Fruit fly (Drosophila melanogaster) whole organism, embryonic: Measurements from ENCODE around the gene slf.

Experiments used
- Asciz ChIP-seq: fragments of 200-800 bp; sonication (Bioruptor generic); optimal IDR thresholded peaks from 2 replicates; lab custom pipeline; 2017; ENCODE audit warnings: missing biosample characterization, mild to moderate bottlenecking, missing genetic modification characterization, missing genetic modification reagents
- CG10543 ChIP-seq: fragments of 200-800 bp; sonication (Bioruptor generic); optimal IDR thresholded peaks from 3 replicates; lab custom pipeline; 2017; ENCODE audit warnings: missing biosample characterization, mild to moderate bottlenecking, missing genetic modification characterization, moderate library complexity
- CG10565 ChIP-seq: fragments of 200-800 bp; sonication (Bioruptor generic); optimal IDR thresholded peaks from 3 replicates; lab custom pipeline; 2016; ENCODE audit warnings: missing biosample characterization, mild to moderate bottlenecking, missing genetic modification characterization
- CG11723 ChIP-seq: fragments of 200-800 bp; sonication (Bioruptor generic); optimal IDR thresholded peaks from 2 replicates; lab custom pipeline; 2017; ENCODE audit warnings: missing biosample characterization, mild to moderate bottlenecking, missing genetic modification characterization
- CG1233 ChIP-seq: fragments of 200-800 bp; sonication (Bioruptor generic); optimal IDR thresholded peaks from 4 replicates; lab custom pipeline; 2018; ENCODE audit warnings: missing biosample characterization, mild to moderate bottlenecking, missing genetic modification characterization
- CG12769 ChIP-seq: fragments of 200-800 bp; sonication (Bioruptor generic); optimal IDR thresholded peaks from 2 replicates; lab custom pipeline; 2019; ENCODE audit warnings: missing biosample characterization, mild to moderate bottlenecking, missing genetic modification characterization, moderate library complexity
- CG13775 ChIP-seq: fragments of 200-800 bp; sonication (Bioruptor generic); optimal IDR thresholded peaks from 3 replicates; lab custom pipeline; 2017; ENCODE audit warnings: missing biosample characterization, mild to moderate bottlenecking, missing genetic modification characterization
- CG14710 ChIP-seq: fragments of 200-800 bp; sonication (Bioruptor generic); optimal IDR thresholded peaks from 3 replicates; lab custom pipeline; 2019; ENCODE audit warnings: missing biosample characterization, mild to moderate bottlenecking, missing genetic modification characterization, moderate library complexity
- CG17385 ChIP-seq: fragments of 200-800 bp; sonication (Bioruptor generic); optimal IDR thresholded peaks from 3 replicates; lab custom pipeline; 2018; ENCODE audit warnings: missing biosample characterization, mild to moderate bottlenecking, missing genetic modification characterization
- CG18011 ChIP-seq: fragments of 200-800 bp; sonication (Bioruptor generic); optimal IDR thresholded peaks from 2 replicates; lab custom pipeline; 2017; ENCODE audit warnings: missing biosample characterization, missing genetic modification characterization, mild to moderate bottlenecking, moderate library complexity, missing genotype
- CG30403 ChIP-seq: fragments of 200-800 bp; sonication (Bioruptor generic); optimal IDR thresholded peaks from 3 replicates; lab custom pipeline; 2016; ENCODE audit warnings: missing biosample characterization, missing genetic modification characterization
- CG32767 ChIP-seq: fragments of 200-800 bp; sonication (Bioruptor generic); IDR thresholded peaks from 2 replicates; pipeline ENCODE4 v1.3.6; 2022; ENCODE audit warnings: missing biosample characterization, missing genetic modification characterization
- CG33557 ChIP-seq: fragments of 200-800 bp; sonication (Bioruptor generic); optimal IDR thresholded peaks from 2 replicates; lab custom pipeline; 2019; ENCODE audit warnings: missing biosample characterization, mild to moderate bottlenecking, missing genetic modification characterization, moderate library complexity
- CG3407 ChIP-seq: fragments of 200-800 bp; sonication (Bioruptor generic); optimal IDR thresholded peaks from 2 replicates; lab custom pipeline; 2018; ENCODE audit warnings: missing biosample characterization, mild to moderate bottlenecking, missing genetic modification characterization
- CG4707 ChIP-seq: fragments of 200-800 bp; sonication (Bioruptor generic); optimal IDR thresholded peaks from 2 replicates; lab custom pipeline; 2018; ENCODE audit warnings: missing biosample characterization, mild to moderate bottlenecking, missing genetic modification characterization, moderate library complexity
- CG5180 ChIP-seq: fragments of 200-800 bp; sonication (Bioruptor generic); optimal IDR thresholded peaks from 3 replicates; lab custom pipeline; 2017; ENCODE audit warnings: missing biosample characterization, missing genetic modification characterization, mild to moderate bottlenecking, moderate library complexity, missing genetic modification reagents
- CG7556 ChIP-seq: fragments of 200-800 bp; sonication (Bioruptor generic); optimal IDR thresholded peaks from 2 replicates; lab custom pipeline; 2017; ENCODE audit warnings: missing biosample characterization, mild to moderate bottlenecking, missing genetic modification characterization
- CG7786 ChIP-seq: fragments of 200-800 bp; sonication (Bioruptor generic); optimal IDR thresholded peaks from 2 replicates; lab custom pipeline; 2016; ENCODE audit warnings: missing biosample characterization, missing genetic modification characterization
- CG8359 ChIP-seq: fragments of 200-800 bp; sonication (Bioruptor generic); optimal IDR thresholded peaks from 2 replicates; lab custom pipeline; 2017; ENCODE audit warnings: missing biosample characterization, mild to moderate bottlenecking, missing genetic modification characterization, borderline replicate concordance
- CG8478 ChIP-seq: fragments of >200 bp; optimal IDR thresholded peaks from 2 replicates; lab custom pipeline; 2018
- CG8924 ChIP-seq: fragments of 200-800 bp; optimal IDR thresholded peaks from 3 replicates; lab custom pipeline; 2019; ENCODE audit warnings: missing biosample characterization, mild to moderate bottlenecking, missing genetic modification characterization, moderate library complexity
- CG9817 ChIP-seq: fragments of 200-800 bp; sonication (Bioruptor generic); optimal IDR thresholded peaks from 2 replicates; lab custom pipeline; 2018; ENCODE audit warnings: missing biosample characterization, mild to moderate bottlenecking, missing genetic modification characterization, moderate library complexity
- Chrac-16 ChIP-seq: fragments of 200-800 bp; sonication (Bioruptor generic); optimal IDR thresholded peaks from 3 replicates; lab custom pipeline; 2016; ENCODE audit warnings: missing biosample characterization, missing genetic modification characterization
- D19B ChIP-seq: fragments of 200-800 bp; sonication (Bioruptor generic); optimal IDR thresholded peaks from 2 replicates; lab custom pipeline; 2017; ENCODE audit warnings: missing biosample characterization, mild to moderate bottlenecking, missing genetic modification characterization
- HLH54F ChIP-seq: fragments of 200-800 bp; sonication (Bioruptor generic); optimal IDR thresholded peaks from 3 replicates; lab custom pipeline; 2016; ENCODE audit warnings: missing biosample characterization, missing genetic modification characterization
- Hey ChIP-seq: fragments of 200-800 bp; sonication (Bioruptor generic); optimal IDR thresholded peaks from 3 replicates; lab custom pipeline; 2018; ENCODE audit warnings: missing biosample characterization, mild to moderate bottlenecking, missing genetic modification characterization
- Hmx ChIP-seq: fragments of 200-800 bp; sonication (Bioruptor generic); optimal IDR thresholded peaks from 2 replicates; lab custom pipeline; 2016; ENCODE audit warnings: missing biosample characterization, missing genetic modification characterization
- Neu2 ChIP-seq: fragments of 200-800 bp; sonication (Bioruptor generic); optimal IDR thresholded peaks from 3 replicates; lab custom pipeline; 2016; ENCODE audit warnings: missing biosample characterization, missing genetic modification characterization, borderline replicate concordance
- Ravus ChIP-seq: fragments of 200-800 bp; sonication (Bioruptor generic); IDR thresholded peaks from 2 replicates; pipeline ENCODE4 v1.3.6; 2022; ENCODE audit warnings: missing biosample characterization, missing genetic modification characterization
- al ChIP-seq: fragments of 200-800 bp; sonication (Bioruptor generic); IDR thresholded peaks from 2 replicates; pipeline ENCODE4 v1.3.6; 2022; ENCODE audit warnings: missing biosample characterization, missing genetic modification characterization
- amos ChIP-seq: fragments of 200-800 bp; sonication (Bioruptor generic); IDR thresholded peaks from 2 replicates; pipeline ENCODE4 v1.3.6; 2022; ENCODE audit warnings: missing biosample characterization, missing genetic modification characterization; ENCODE audit not compliant: partially characterized antibody
- bowl ChIP-seq: fragments of 200-800 bp; sonication (Bioruptor generic); IDR thresholded peaks from 2 replicates; pipeline ENCODE4 v1.3.6; 2022; ENCODE audit warnings: missing biosample characterization, missing genetic modification characterization
- cas ChIP-seq: fragments of 200-800 bp; sonication (Bioruptor generic); IDR thresholded peaks from 2 replicates; pipeline ENCODE4 v1.3.6; 2022; ENCODE audit warnings: missing biosample characterization, missing genetic modification characterization
- chm ChIP-seq: fragments of 200-800 bp; sonication (Bioruptor generic); IDR thresholded peaks from 2 replicates; pipeline ENCODE4 v1.3.6; 2022; ENCODE audit warnings: missing biosample characterization, missing genetic modification characterization
- crp ChIP-seq, 2 experiments: fragments of 200-800 bp; sonication (Bioruptor generic); optimal IDR thresholded peaks; 2 replicates in 1 of 2; 3 replicates in 1 of 2; lab custom pipeline; 2017; ENCODE audit warnings: missing biosample characterization in 2 of 2, missing genetic modification characterization in 2 of 2, mild to moderate bottlenecking in 1 of 2, moderate library complexity in 1 of 2
- disco-r ChIP-seq: fragments of 200-800 bp; sonication (Bioruptor generic); optimal IDR thresholded peaks from 2 replicates; lab custom pipeline; 2016; ENCODE audit warnings: missing biosample characterization, missing genetic modification characterization
- en ChIP-seq: fragments of 200-800 bp; sonication (Bioruptor generic); optimal IDR thresholded peaks from 2 replicates; lab custom pipeline; 2016; ENCODE audit warnings: missing biosample characterization, missing genetic modification characterization
- fd3F ChIP-seq: fragments of 200-800 bp; sonication (Bioruptor generic); optimal IDR thresholded peaks from 2 replicates; lab custom pipeline; 2018; ENCODE audit warnings: missing biosample characterization, mild to moderate bottlenecking, missing genetic modification characterization, moderate library complexity
- grn ChIP-seq: fragments of 200-800 bp; sonication (Bioruptor generic); optimal IDR thresholded peaks from 3 replicates; lab custom pipeline; 2017; ENCODE audit warnings: missing biosample characterization, missing genetic modification characterization
- kah ChIP-seq: fragments of 200-800 bp; sonication (Bioruptor generic); optimal IDR thresholded peaks from 2 replicates; lab custom pipeline; 2018; ENCODE audit warnings: missing biosample characterization, mild to moderate bottlenecking, missing genetic modification characterization
- klu ChIP-seq: fragments of 200-800 bp; sonication (Bioruptor generic); IDR thresholded peaks from 2 replicates; pipeline ENCODE4 v1.3.6; 2022; ENCODE audit warnings: missing biosample characterization, missing genetic modification characterization
- lbe ChIP-seq: fragments of 200-800 bp; sonication (Bioruptor generic); optimal IDR thresholded peaks from 2 replicates; lab custom pipeline; 2016; ENCODE audit warnings: missing biosample characterization, mild to moderate bottlenecking, missing genetic modification characterization
- pfk ChIP-seq: fragments of 200-800 bp; sonication (Bioruptor generic); optimal IDR thresholded peaks from 2 replicates; lab custom pipeline; 2018; ENCODE audit warnings: missing biosample characterization, mild to moderate bottlenecking, missing genetic modification characterization, moderate library complexity
- ranshi ChIP-seq: fragments of 200-800 bp; sonication (Bioruptor generic); IDR thresholded peaks from 2 replicates; pipeline ENCODE4 v1.3.6; 2022; ENCODE audit warnings: missing biosample characterization, missing genetic modification characterization
- repo ChIP-seq: fragments of 200-800 bp; sonication (Bioruptor generic); optimal IDR thresholded peaks from 2 replicates; lab custom pipeline; 2016; ENCODE audit warnings: missing biosample characterization, missing genetic modification characterization
- trem ChIP-seq: fragments of 200-800 bp; optimal IDR thresholded peaks from 3 replicates; lab custom pipeline; 2019; ENCODE audit warnings: missing biosample characterization, mild to moderate bottlenecking, missing genetic modification characterization, moderate library complexity
- twi ChIP-seq: fragments of 200-800 bp; optimal IDR thresholded peaks from 2 replicates; lab custom pipeline; 2019; ENCODE audit warnings: missing biosample characterization, mild to moderate bottlenecking, missing genetic modification characterization, moderate library complexity
- wor ChIP-seq: fragments of 200-800 bp; sonication (Bioruptor generic); IDR thresholded peaks from 2 replicates; pipeline ENCODE4 v1.3.6; 2022; ENCODE audit warnings: missing biosample characterization, missing genetic modification characterization
- zen2 ChIP-seq: fragments of 200-800 bp; sonication (Bioruptor generic); IDR thresholded peaks from 3 replicates; pipeline ENCODE4 v1.3.6; 2022; ENCODE audit warnings: missing biosample characterization, missing genetic modification characterization; ENCODE audit not compliant: partially characterized antibody

The slf gene

DNA sequence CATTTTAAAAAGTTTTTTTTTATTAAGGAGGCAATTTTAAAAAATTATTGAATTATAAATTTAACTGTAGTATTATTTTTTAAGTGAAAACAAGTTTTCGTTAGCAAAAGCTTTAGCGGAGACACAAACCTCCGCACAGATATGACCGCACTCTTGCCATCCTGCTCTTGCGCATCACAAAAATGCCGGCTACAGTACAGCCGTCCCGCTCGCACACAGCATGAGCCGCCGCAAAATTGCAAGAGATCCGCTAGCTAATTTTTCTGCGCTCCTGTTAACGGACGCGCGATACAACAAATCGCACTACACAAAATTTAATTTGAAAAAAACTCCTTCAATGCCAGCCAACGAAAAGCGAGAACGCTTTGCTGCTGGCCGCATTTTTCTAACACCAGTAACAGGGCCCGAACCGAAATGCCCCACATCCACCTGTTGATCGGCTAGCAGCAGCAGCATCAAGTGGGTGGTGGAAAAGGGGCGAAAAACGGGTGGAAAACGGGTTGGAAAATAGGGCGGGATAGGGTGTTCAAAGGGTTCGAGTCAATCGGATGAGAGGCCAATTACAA is 8.4 kb upstream of the slf start (continued):
- TF ChIP-seq grn (GFP tag; lab: Kevin White, UChicago) (no peak), CG13775 (GFP tag; lab: Kevin White, UChicago) (no peak), chm (GFP tag; lab: Robert Waterston, UW) (peak; percentile 71; the same call in 1 of the 2 replicates), CG5180 (no peak), pfk (no peak), lbe (GFP tag; lab: Kevin White, UChicago) (peak; percentile 17), CG33557 (GFP tag; lab: Kevin White, UChicago) (peak; percentile 14), CG10543 (GFP tag; lab: Kevin White, UChicago) (peak; percentile 84), amos (GFP tag; lab: Robert Waterston, UW) (peak; percentile 50; the same call in 1 of the 2 replicates), wor (GFP tag; lab: Robert Waterston, UW) (no peak), CG8359 (GFP tag; lab: Kevin White, UChicago) (no peak), zen2 (GFP tag; lab: Robert Waterston, UW) (no peak), D19B (GFP tag; lab: Kevin White, UChicago) (no peak), cas (GFP tag; lab: Robert Waterston, UW) (no peak), ranshi (GFP tag; lab: Robert Waterston, UW) (peak; percentile 42; the same call in 1 of the 2 replicates), klu (GFP tag; lab: Robert Waterston, UW) (no peak), Neu2 (GFP tag; lab: Kevin White, UChicago) (no peak), CG7786 (GFP tag; lab: Kevin White, UChicago) (no peak), CG14710 (tag; lab: Kevin White, UChicago) (peak; percentile 37), HLH54F (no peak), kah (GFP tag; lab: Kevin White, UChicago) (peak; percentile 99), CG9817 (tag; lab: Kevin White, UChicago) (peak; percentile 17), fd3F (GFP tag; lab: Kevin White, UChicago) (peak; percentile 14), CG32767 (peak; percentile 53; the same call in 1 of the 2 replicates), CG30403 (GFP tag; lab: Kevin White, UChicago) (peak; percentile 52), crp (GFP tag; optimal IDR thresholded peaks at IDR 0.05; lab: Kevin White, UChicago) (peak in 1 of 2 experiments; percentile 48), Chrac-16 (GFP tag; lab: Kevin White, UChicago) (peak; percentile 25), CG18011 (GFP tag; lab: Kevin White, UChicago) (no peak), CG3407 (GFP tag; lab: Kevin White, UChicago) (no peak), en (GFP tag; lab: Kevin White, UChicago) (no peak), Ravus (GFP tag; lab: Robert Waterston, UW) (no peak), bowl (GFP tag; lab: Robert Waterston, UW) (no peak), CG11723 (no peak), CG17385 (GFP tag; lab: Kevin White, UChicago) (peak; percentile 16), CG8478 (lab: Kevin White, UChicago) (peak; percentile 65), Asciz (GFP tag; lab: Kevin White, UChicago) (no peak), al (GFP tag; lab: Robert Waterston, UW) (0 out of 2 replicates have a peak, but pooled peaks have one; percentile 10), twi (tag; lab: Kevin White, UChicago) (peak; percentile 24), repo (GFP tag; lab: Kevin White, UChicago) (no peak), CG7556 (GFP tag; lab: Kevin White, UChicago) (peak; percentile 55), trem (tag; lab: Kevin White, UChicago) (peak; percentile 28), disco-r (GFP tag; lab: Kevin White, UChicago) (no peak), Hmx (GFP tag; lab: Kevin White, UChicago) (no peak), CG10565 (GFP tag; lab: Kevin White, UChicago) (no peak), Hey (tag; lab: Kevin White, UChicago) (no peak), CG1233 (no peak), CG4707 (GFP tag; lab: Kevin White, UChicago) (peak; percentile 20), CG8924 (tag; lab: Kevin White, UChicago) (peak; percentile 63), CG12769 (tag; lab: Kevin White, UChicago) (peak; percentile 46)
